Fruit fly (Drosophila melanogaster): ENCODE measurements around the gene CG2975.

Gene CG2975

dm6 chr2L:2865560-2866309, 25.8 kb downstream of the CG2975 start (continued):
- TF ChIP-seq Rx (GFP tag; IDR thresholded peaks at IDR 0.05): no peak
- no peak for TF ChIP-seq CG12744 (GFP tag; optimal IDR thresholded peaks at IDR 0.05)
- TF ChIP-seq CG14965 (GFP tag; optimal IDR thresholded peaks at IDR 0.05; ENCODE audit: borderline replicate concordance): no peak
- TF ChIP-seq CTCF (GFP tag; optimal IDR thresholded peaks at IDR 0.05): no peak
- TF ChIP-seq ase (GFP tag; IDR thresholded peaks at IDR 0.05): no peak
- TF ChIP-seq CG17328 (GFP tag; IDR thresholded peaks at IDR 0.05): no peak
- no peak for TF ChIP-seq CG31388 (GFP tag; optimal IDR thresholded peaks at IDR 0.05)
- TF ChIP-seq ro (GFP tag; IDR thresholded peaks at IDR 0.05): no peak
- TF ChIP-seq Hr51 (GFP tag; optimal IDR thresholded peaks at IDR 0.05): no peak
- no peak for TF ChIP-seq CG1603 (tag; optimal IDR thresholded peaks at IDR 0.05)
- TF ChIP-seq Vsx1 (GFP tag; optimal IDR thresholded peaks at IDR 0.05): no peak
- TF ChIP-seq Taf1 (GFP tag; IDR thresholded peaks at IDR 0.05): no peak
- peak; percentile 80 for TF ChIP-seq mirr (GFP tag; optimal IDR thresholded peaks at IDR 0.05)
- TF ChIP-seq lilli (GFP tag; optimal IDR thresholded peaks at IDR 0.05): no peak
- TF ChIP-seq zen2 (GFP tag; IDR thresholded peaks at IDR 0.05; ENCODE audit: partially characterized antibody): no peak
- no peak for TF ChIP-seq CG6654 (GFP tag; optimal IDR thresholded peaks at IDR 0.05)
- no peak for TF ChIP-seq lab (GFP tag; optimal IDR thresholded peaks at IDR 0.05)
- no peak for TF ChIP-seq CG43689 (GFP tag; IDR thresholded peaks at IDR 0.05)
- no peak for TF ChIP-seq Rfx (GFP tag; IDR thresholded peaks at IDR 0.05)
- TF ChIP-seq Dek (tag; optimal IDR thresholded peaks at IDR 0.05): no peak
- no peak for TF ChIP-seq CG12299 (tag; optimal IDR thresholded peaks at IDR 0.05)
- no peak for TF ChIP-seq Atf-2 (GFP tag; optimal IDR thresholded peaks at IDR 0.05)
- TF ChIP-seq HmgZ (tag; optimal IDR thresholded peaks at IDR 0.05): peak; percentile 37
- no peak for TF ChIP-seq NfI (GFP tag; optimal IDR thresholded peaks at IDR 0.05)
- TF ChIP-seq chn (GFP tag; optimal IDR thresholded peaks at IDR 0.05): no peak
- peak; percentile 10 for TF ChIP-seq sens (GFP tag)
- no peak for TF ChIP-seq Trl (optimal IDR thresholded peaks at IDR 0.05)
- TF ChIP-seq Trl (GFP tag; optimal IDR thresholded peaks at IDR 0.05): no peak
- no peak for TF ChIP-seq phol (tag; optimal IDR thresholded peaks at IDR 0.05)
- TF ChIP-seq onecut (GFP tag; IDR thresholded peaks at IDR 0.05): no peak
- no peak for TF ChIP-seq CG1647 (GFP tag; optimal IDR thresholded peaks at IDR 0.05)
- no peak for TF ChIP-seq CG17829 (tag; optimal IDR thresholded peaks at IDR 0.05)
- TF ChIP-seq sqz (GFP tag; optimal IDR thresholded peaks at IDR 0.05): no peak
- no peak for TF ChIP-seq jing (GFP tag; optimal IDR thresholded peaks at IDR 0.05)
- no peak for TF ChIP-seq CG3065 (GFP tag; optimal IDR thresholded peaks at IDR 0.05)
- TF ChIP-seq fd3F (GFP tag; optimal IDR thresholded peaks at IDR 0.05): no peak
- TF ChIP-seq MBD-R2 (GFP tag; IDR thresholded peaks at IDR 0.05): no peak
- no peak for TF ChIP-seq mam (GFP tag; optimal IDR thresholded peaks at IDR 0.05)
- TF ChIP-seq Hsf (GFP tag; optimal IDR thresholded peaks at IDR 0.05): no peak
- TF ChIP-seq hb (GFP tag; IDR thresholded peaks at IDR 0.05; ENCODE audit: partially characterized antibody): no peak
- TF ChIP-seq CG8290 (GFP tag; optimal IDR thresholded peaks at IDR 0.05): no peak
- TF ChIP-seq CG8290 (tag; optimal IDR thresholded peaks at IDR 0.05): no peak
- TF ChIP-seq CG18599 (GFP tag; optimal IDR thresholded peaks at IDR 0.05): no peak
- TF ChIP-seq Deaf1 (tag; optimal IDR thresholded peaks at IDR 0.05): peak; percentile 66
- no peak for TF ChIP-seq crc (GFP tag; optimal IDR thresholded peaks at IDR 0.05)
- TF ChIP-seq CG16779 (GFP tag; IDR thresholded peaks at IDR 0.05): no peak
- TF ChIP-seq CG1792 (GFP tag; optimal IDR thresholded peaks at IDR 0.05): no peak
- TF ChIP-seq yki (optimal IDR thresholded peaks at IDR 0.05): no peak
- no peak for TF ChIP-seq so (GFP tag; IDR thresholded peaks at IDR 0.05)
- peak; percentile 57 for TF ChIP-seq CG34376 (GFP tag; optimal IDR thresholded peaks at IDR 0.05)

Measured in whole organism, embryonic.